Fruit fly (Drosophila melanogaster): ENCODE results near the gene Adk2.

Gene Adk2

DNA sequence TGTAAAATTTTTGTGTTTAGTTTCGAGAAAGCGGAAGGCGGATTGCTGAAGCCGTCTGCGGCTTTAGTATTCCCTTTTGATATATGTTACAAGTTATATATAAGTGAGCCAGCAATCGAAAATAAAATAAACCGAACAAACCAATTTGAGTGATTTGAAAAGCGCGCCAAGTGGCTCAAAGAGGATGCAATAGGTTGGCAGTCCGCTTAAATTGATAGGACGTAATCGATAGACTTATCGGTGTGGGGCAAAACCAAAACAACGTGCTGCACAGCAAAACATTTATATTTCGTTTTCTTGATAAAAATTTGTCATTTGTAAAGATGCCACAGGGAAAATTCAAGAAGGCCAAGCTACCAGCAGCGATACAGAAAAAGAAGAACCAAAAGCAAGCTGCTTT is 24.3 kb upstream of the Adk2 start, which contains the start of gene CG11279 (continued):
- TF ChIP-seq CG14860 (GFP tag; IDR thresholded peaks at IDR 0.05; ENCODE audit: partially characterized antibody) (peak; percentile 69), CG18262 (tag; optimal IDR thresholded peaks at IDR 0.05) (peak; percentile 6), CG2678 (tag; optimal IDR thresholded peaks at IDR 0.05) (no peak), D (optimal IDR thresholded peaks at IDR 0.05) (no peak), D (GFP tag; optimal IDR thresholded peaks at IDR 0.05) (no peak), CG11560 (tag; IDR thresholded peaks at IDR 0.05) (no peak), Sin3A (optimal IDR thresholded peaks at IDR 0.05) (peak; percentile 16), Max (GFP tag; optimal IDR thresholded peaks at IDR 0.05) (peak; percentile 46), CG17186 (GFP tag; optimal IDR thresholded peaks at IDR 0.05) (peak; percentile 12), inv (GFP tag; IDR thresholded peaks at IDR 0.05; ENCODE audit: partially characterized antibody) (peak; percentile 47; the same call in 1 of the 2 replicates), Atf3 (GFP tag; optimal IDR thresholded peaks at IDR 0.05) (no peak), knrl (GFP tag; IDR thresholded peaks at IDR 0.05; ENCODE audit: partially characterized antibody) (peak; percentile 37; the same call in 1 of the 3 replicates), unc-4 (GFP tag; IDR thresholded peaks at IDR 0.05; ENCODE audit: partially characterized antibody) (peak; percentile 68), CG15269 (tag; optimal IDR thresholded peaks at IDR 0.05) (peak; percentile 16), sens (GFP tag) (peak; percentile 55), CG17385 (GFP tag; optimal IDR thresholded peaks at IDR 0.05) (no peak), CG2120 (GFP tag; optimal IDR thresholded peaks at IDR 0.05) (no peak), Eip74EF (GFP tag; optimal IDR thresholded peaks at IDR 0.05) (no peak), CG17612 (GFP tag; IDR thresholded peaks at IDR 0.05) (no peak), CG8478 (optimal IDR thresholded peaks at IDR 0.05) (no peak), trem (tag; optimal IDR thresholded peaks at IDR 0.05) (peak; percentile 100), CG8924 (tag; optimal IDR thresholded peaks at IDR 0.05) (no peak), CG7786 (GFP tag; optimal IDR thresholded peaks at IDR 0.05) (no peak), dati (GFP tag; IDR thresholded peaks at IDR 0.05) (no peak), PHDP (tag; optimal IDR thresholded peaks at IDR 0.05) (no peak), CG10543 (GFP tag; optimal IDR thresholded peaks at IDR 0.05) (no peak), danr (GFP tag; IDR thresholded peaks at IDR 0.05) (no peak), shn (GFP tag; optimal IDR thresholded peaks at IDR 0.05) (no peak), Doc2 (GFP tag; IDR thresholded peaks at IDR 0.05) (no peak), MBD-R2 (GFP tag; IDR thresholded peaks at IDR 0.05) (peak; percentile 61; the same call in 1 of the 2 replicates), CG10431 (GFP tag; optimal IDR thresholded peaks at IDR 0.05) (no peak), CG8944 (GFP tag; optimal IDR thresholded peaks at IDR 0.05) (no peak), onecut (GFP tag; IDR thresholded peaks at IDR 0.05) (peak; percentile 24; the same call in 1 of the 2 replicates), CG10209 (GFP tag; optimal IDR thresholded peaks at IDR 0.05) (no peak), CG16813 (GFP tag; IDR thresholded peaks at IDR 0.05; ENCODE audit: partially characterized antibody) (peak; percentile 68), CG6791 (GFP tag; IDR thresholded peaks at IDR 0.05; ENCODE audit: partially characterized antibody) (peak; percentile 73), CG3847 (GFP tag; IDR thresholded peaks at IDR 0.05) (peak; percentile 58), bbx (GFP tag; IDR thresholded peaks at IDR 0.05; ENCODE audit: partially characterized antibody) (peak; percentile 85), CG34224 (GFP tag; IDR thresholded peaks at IDR 0.05; ENCODE audit: partially characterized antibody) (peak; percentile 85), CG15479 (GFP tag; optimal IDR thresholded peaks at IDR 0.05) (peak; percentile 14), Nf-YC (tag; optimal IDR thresholded peaks at IDR 0.05) (no peak), CG9797 (GFP tag; optimal IDR thresholded peaks at IDR 0.05) (peak; percentile 14), MESR4 (GFP tag; optimal IDR thresholded peaks at IDR 0.05) (peak; percentile 58), CG4730 (GFP tag; IDR thresholded peaks at IDR 0.05) (no peak), CG6175 (GFP tag; IDR thresholded peaks at IDR 0.05) (no peak), CG1529 (GFP tag; optimal IDR thresholded peaks at IDR 0.05) (no peak), corto (GFP tag; optimal IDR thresholded peaks at IDR 0.05) (no peak), vnd (GFP tag; IDR thresholded peaks at IDR 0.05; ENCODE audit: partially characterized antibody) (peak; percentile 54; the same call in 1 of the 3 replicates), Dp (GFP tag; optimal IDR thresholded peaks at IDR 0.05) (peak; percentile 98), gro (GFP tag; optimal IDR thresholded peaks at IDR 0.05) (peak; percentile 13), mld (GFP tag; IDR thresholded peaks at IDR 0.05; ENCODE audit: partially characterized antibody) (0 out of 3 replicates have a peak, but pooled peaks have one; percentile 29)
